Fruit fly (Drosophila melanogaster): ENCODE results near the gene Cda4.

The Cda4 gene

dm6 chrX:22540065-22540504, 92.4 kb downstream of the Cda4 start, which contains the start of gene CG17598 (continued):
- no peak for TF ChIP-seq bbx (GFP tag; IDR thresholded peaks at IDR 0.05; ENCODE audit: partially characterized antibody)
- no peak for TF ChIP-seq yki (optimal IDR thresholded peaks at IDR 0.05)
- no peak for TF ChIP-seq CG18764 (GFP tag; optimal IDR thresholded peaks at IDR 0.05)
- TF ChIP-seq chif (GFP tag; optimal IDR thresholded peaks at IDR 0.05), result no peak
- no peak for TF ChIP-seq Atf-2 (GFP tag; optimal IDR thresholded peaks at IDR 0.05)
- TF ChIP-seq Doc2 (GFP tag; IDR thresholded peaks at IDR 0.05), result no peak
- peak; percentile 20; the same call in 1 of the 2 replicates for TF ChIP-seq Scr (GFP tag; IDR thresholded peaks at IDR 0.05; ENCODE audit: partially characterized antibody)
- no peak for TF ChIP-seq so (GFP tag; IDR thresholded peaks at IDR 0.05)
- no peak for TF ChIP-seq CG4730 (GFP tag; IDR thresholded peaks at IDR 0.05)
- peak; percentile 57 for TF ChIP-seq stwl (tag; optimal IDR thresholded peaks at IDR 0.05)
- no peak for TF ChIP-seq salm (tag; optimal IDR thresholded peaks at IDR 0.05)
- TF ChIP-seq CG3726 (GFP tag; IDR thresholded peaks at IDR 0.05), result no peak
- TF ChIP-seq jumu (GFP tag; optimal IDR thresholded peaks at IDR 0.05), result no peak
- no peak for TF ChIP-seq CG11695 (GFP tag; IDR thresholded peaks at IDR 0.05)
- no peak for TF ChIP-seq NFAT (GFP tag; IDR thresholded peaks at IDR 0.05)
- no peak for TF ChIP-seq E2f1 (GFP tag; IDR thresholded peaks at IDR 0.05)
- TF ChIP-seq HLH4C (GFP tag; IDR thresholded peaks at IDR 0.05; ENCODE audit: partially characterized antibody), result no peak
- no peak for TF ChIP-seq peb (GFP tag; IDR thresholded peaks at IDR 0.05)
- TF ChIP-seq CG1603 (tag; optimal IDR thresholded peaks at IDR 0.05), result no peak
- TF ChIP-seq CG8944 (GFP tag; optimal IDR thresholded peaks at IDR 0.05), result no peak
- TF ChIP-seq CG9215 (GFP tag; IDR thresholded peaks at IDR 0.05), result no peak
- no peak for TF ChIP-seq emc (GFP tag; optimal IDR thresholded peaks at IDR 0.05)
- TF ChIP-seq CG3163 (GFP tag; optimal IDR thresholded peaks at IDR 0.05), result no peak
- no peak for TF ChIP-seq CG18599 (GFP tag; optimal IDR thresholded peaks at IDR 0.05)
- TF ChIP-seq CG14014 (GFP tag; IDR thresholded peaks at IDR 0.05), result no peak
- peak; percentile 34 for TF ChIP-seq lbe (GFP tag; optimal IDR thresholded peaks at IDR 0.05)
- TF ChIP-seq CG5953 (GFP tag; IDR thresholded peaks at IDR 0.05), result no peak
- no peak for TF ChIP-seq CG2202 (tag; optimal IDR thresholded peaks at IDR 0.05)
- peak; percentile 1 for TF ChIP-seq Dp (GFP tag; optimal IDR thresholded peaks at IDR 0.05)
- no peak for TF ChIP-seq B-H2 (GFP tag; optimal IDR thresholded peaks at IDR 0.05)
- no peak for TF ChIP-seq ac (GFP tag; optimal IDR thresholded peaks at IDR 0.05)
- peak; percentile 48 for TF ChIP-seq BEAF-32 (GFP tag; optimal IDR thresholded peaks at IDR 0.05)
- peak; percentile 63 for TF ChIP-seq CG9797 (GFP tag; optimal IDR thresholded peaks at IDR 0.05)
- no peak for TF ChIP-seq CG12769 (tag; optimal IDR thresholded peaks at IDR 0.05)
- no peak for TF ChIP-seq CG12236 (GFP tag; optimal IDR thresholded peaks at IDR 0.05)
- TF ChIP-seq nau (GFP tag; optimal IDR thresholded peaks at IDR 0.05), result no peak
- no peak for TF ChIP-seq CG7357 (GFP tag; IDR thresholded peaks at IDR 0.05)
- no peak for TF ChIP-seq stc (GFP tag; IDR thresholded peaks at IDR 0.05)
- no peak for TF ChIP-seq da (GFP tag; optimal IDR thresholded peaks at IDR 0.05)
- TF ChIP-seq CG11085 (GFP tag; IDR thresholded peaks at IDR 0.05), result no peak
- no peak for TF ChIP-seq chinmo (GFP tag; IDR thresholded peaks at IDR 0.05; ENCODE audit: partially characterized antibody)
- no peak for TF ChIP-seq Chrac-16 (GFP tag; optimal IDR thresholded peaks at IDR 0.05)
- TF ChIP-seq CG8478 (optimal IDR thresholded peaks at IDR 0.05), result peak; percentile 84
- TF ChIP-seq CG34422 (GFP tag; IDR thresholded peaks at IDR 0.05), result no peak; the same call in 2 of the 3 replicates
- TF ChIP-seq wdn (GFP tag; IDR thresholded peaks at IDR 0.05), result no peak
- TF ChIP-seq CG17385 (GFP tag; optimal IDR thresholded peaks at IDR 0.05), result peak; percentile 49
- 0 out of 4 replicates have a peak, but pooled peaks have one; percentile 27 for TF ChIP-seq Dll (GFP tag; IDR thresholded peaks at IDR 0.05; ENCODE audit: partially characterized antibody)
- no peak for TF ChIP-seq CG1792 (GFP tag; optimal IDR thresholded peaks at IDR 0.05)
- no peak for TF ChIP-seq en (GFP tag; optimal IDR thresholded peaks at IDR 0.05)
- no peak for TF ChIP-seq Rx (GFP tag; IDR thresholded peaks at IDR 0.05)
- TF ChIP-seq CG10147 (GFP tag; optimal IDR thresholded peaks at IDR 0.05), result no peak
- TF ChIP-seq GATAe (GFP tag; conservative IDR thresholded peaks at IDR 0.05), result no peak
- TF ChIP-seq sens-2 (GFP tag; IDR thresholded peaks at IDR 0.05), result no peak

Measured in whole organism, embryonic.